Worm (Caenorhabditis elegans): ENCODE results near the gene C05D12.2.

- TF ChIP-seq pha-4 (tag; optimal IDR thresholded peaks at IDR 0.05) (no peak), snpc-4 (tag; optimal IDR thresholded peaks at IDR 0.05) (no peak), lin-13 (tag; optimal IDR thresholded peaks at IDR 0.05) (no peak), ceh-43 (GFP tag; optimal IDR thresholded peaks at IDR 0.05) (no peak), drap-1 (GFP tag; optimal IDR thresholded peaks at IDR 0.05) (no peak), elt-3 (tag; optimal IDR thresholded peaks at IDR 0.05) (no peak), sptf-1 (tag; optimal IDR thresholded peaks at IDR 0.05) (no peak), ces-1 (GFP tag; optimal IDR thresholded peaks at IDR 0.05) (no peak), nhr-76 (tag; optimal IDR thresholded peaks at IDR 0.05) (no peak), blmp-1 (tag; optimal IDR thresholded peaks at IDR 0.05) (no peak), lsy-2 (tag; optimal IDR thresholded peaks at IDR 0.05) (no peak), mab-5 (tag; optimal IDR thresholded peaks at IDR 0.05) (no peak), nhr-12 (tag; optimal IDR thresholded peaks at IDR 0.05) (no peak), nhr-237 (tag; optimal IDR thresholded peaks at IDR 0.05) (no peak)
Observed at ce11 chrII:11455140-11455539, 37.0 kb downstream of the C05D12.2 start.

Measured in whole organism, mixed stage, embryonic.